Worm (Caenorhabditis elegans): Measurements from ENCODE around the gene nhr-227.
"Not testable (repeated sequence)": the region's sequence is repeated elsewhere in the genome, so short reads cannot be mapped to it uniquely, and the experiment has no call there.

- not testable (repeated sequence) for TF ChIP-seq snpc-4 (tag; optimal IDR thresholded peaks at IDR 0.05); sptf-1 (tag; optimal IDR thresholded peaks at IDR 0.05); nhr-12 (tag; optimal IDR thresholded peaks at IDR 0.05); elt-3 (tag; optimal IDR thresholded peaks at IDR 0.05); unc-62 (GFP tag; optimal IDR thresholded peaks at IDR 0.05); hlh-1 (tag; optimal IDR thresholded peaks at IDR 0.05); ceh-83 (GFP tag; optimal IDR thresholded peaks at IDR 0.05); mls-2 (tag; optimal IDR thresholded peaks at IDR 0.05); nhr-28 (tag; optimal IDR thresholded peaks at IDR 0.05); lin-13 (tag; optimal IDR thresholded peaks at IDR 0.05)
Measured at ce11 chrV:2322466-2322865, 37.2 kb downstream of the nhr-227 start, which contains the start of gene pud-1.2.
